Worm (Caenorhabditis elegans): ENCODE data around the gene C01G12.13.

The C01G12.13 gene

ce11 chrII:14604261-14604660 is 27.7 kb downstream of the C01G12.13 start:
- TF ChIP-seq lin-15B (tag; optimal IDR thresholded peaks at IDR 0.05), result no peak
- TF ChIP-seq elt-2 (tag; optimal IDR thresholded peaks at IDR 0.05), result peak; percentile 15
- no peak for TF ChIP-seq zag-1 (tag; optimal IDR thresholded peaks at IDR 0.05)
- TF ChIP-seq elt-3 (tag; optimal IDR thresholded peaks at IDR 0.05), result no peak
- TF ChIP-seq sup-37 (GFP tag; optimal IDR thresholded peaks at IDR 0.05), result no peak
- TF ChIP-seq snu-23 (GFP tag; optimal IDR thresholded peaks at IDR 0.05), result no peak
- TF ChIP-seq nhr-84 (tag; optimal IDR thresholded peaks at IDR 0.05), result no peak
- TF ChIP-seq nhr-90 (tag; optimal IDR thresholded peaks at IDR 0.05; ENCODE audit: poor library complexity), result no peak
- TF ChIP-seq fkh-10 (GFP tag; optimal IDR thresholded peaks at IDR 0.05), result no peak
- TF ChIP-seq ceh-90 (tag; optimal IDR thresholded peaks at IDR 0.05), result no peak
- no peak for TF ChIP-seq fkh-8 (tag; optimal IDR thresholded peaks at IDR 0.05)
- peak; percentile 49 for TF ChIP-seq ztf-4 (tag; optimal IDR thresholded peaks at IDR 0.05)
- TF ChIP-seq nhr-19 (GFP tag; conservative IDR thresholded peaks at IDR 0.05), result no peak
- no peak for TF ChIP-seq nhr-11 (tag; optimal IDR thresholded peaks at IDR 0.05)
- no peak for TF ChIP-seq nhr-12 (tag; optimal IDR thresholded peaks at IDR 0.05)
- TF ChIP-seq lin-13 (GFP tag; optimal IDR thresholded peaks at IDR 0.05), result no peak
- no peak for TF ChIP-seq dsc-1 (tag; optimal IDR thresholded peaks at IDR 0.05)

- TF ChIP-seq zip-4 (GFP tag; optimal IDR thresholded peaks at IDR 0.05), result no peak
- no peak for TF ChIP-seq nhr-19 (GFP tag; conservative IDR thresholded peaks at IDR 0.05)
- no peak for TF ChIP-seq fkh-10 (GFP tag; optimal IDR thresholded peaks at IDR 0.05)
- no peak for TF ChIP-seq lin-13 (GFP tag; optimal IDR thresholded peaks at IDR 0.05)
- TF ChIP-seq nhr-90 (tag; optimal IDR thresholded peaks at IDR 0.05; ENCODE audit: poor library complexity), result no peak
- no peak for TF ChIP-seq tlp-1 (tag; optimal IDR thresholded peaks at IDR 0.05)
- TF ChIP-seq blmp-1 (tag; optimal IDR thresholded peaks at IDR 0.05), result no peak
- TF ChIP-seq mep-1 (tag; optimal IDR thresholded peaks at IDR 0.05), result no peak
- TF ChIP-seq egl-13 (tag; optimal IDR thresholded peaks at IDR 0.05), result no peak
- no peak for TF ChIP-seq elt-3 (tag; optimal IDR thresholded peaks at IDR 0.05)
- no peak for TF ChIP-seq mef-2 (tag; optimal IDR thresholded peaks at IDR 0.05)
- no peak for TF ChIP-seq rnt-1 (tag; optimal IDR thresholded peaks at IDR 0.05)
- no peak for TF ChIP-seq nhr-28 (tag; optimal IDR thresholded peaks at IDR 0.05)
- no peak for TF ChIP-seq lin-35 (GFP tag; optimal IDR thresholded peaks at IDR 0.05)
- no peak for TF ChIP-seq dsc-1 (tag; optimal IDR thresholded peaks at IDR 0.05)
- TF ChIP-seq nhr-47 (tag; optimal IDR thresholded peaks at IDR 0.05), result no peak
- no peak for TF ChIP-seq sptf-1 (tag; optimal IDR thresholded peaks at IDR 0.05)
Measured at ce11 chrII:14605026-14605425, 28.5 kb downstream of the C01G12.13 start.

ce11 chrII:14605479-14605878 is 28.9 kb downstream of the C01G12.13 start, which contains the start of gene F19H8.2:
F19H8.2 (minus strand) TSS chrII:14605869.
- no peak for TF ChIP-seq skn-1 (tag; optimal IDR thresholded peaks at IDR 0.05)
- no peak for TF ChIP-seq irx-1 (tag; optimal IDR thresholded peaks at IDR 0.05)
- peak; percentile 12 for TF ChIP-seq mep-1 (tag; optimal IDR thresholded peaks at IDR 0.05)
- TF ChIP-seq blmp-1 (tag; optimal IDR thresholded peaks at IDR 0.05), result peak; percentile 84
- TF ChIP-seq nhr-85 (tag), result peak; percentile 68

ce11 chrII:14606172-14606571 is 29.6 kb downstream of the C01G12.13 start, which contains the start of gene arl-3:
arl-3 (plus strand) TSS chrII:14606472.
- TF ChIP-seq skn-1 (tag; optimal IDR thresholded peaks at IDR 0.05) (no peak), efl-1 (optimal IDR thresholded peaks at IDR 0.05) (no peak), efl-1 (GFP tag; optimal IDR thresholded peaks at IDR 0.05 in 1 of 2) (peak in 1 of 2 experiments; percentile 74)

ce11 chrII:14608508-14608907 is 32.0 kb downstream of the C01G12.13 start:
- TF ChIP-seq dpl-1 (GFP tag; optimal IDR thresholded peaks at IDR 0.05), result no peak
- TF ChIP-seq isw-1 (GFP tag; IDR thresholded peaks at IDR 0.05), result no peak
- no peak for TF ChIP-seq efl-1 (optimal IDR thresholded peaks at IDR 0.05)
- peak in 1 of 2 experiments; percentile 51 for TF ChIP-seq efl-1 (GFP tag; optimal IDR thresholded peaks at IDR 0.05 in 1 of 2)

Measured in whole organism, L1 larva.